Fruit fly (Drosophila melanogaster) whole organism, embryonic: ENCODE measurements around the gene CG33110.
A peak's percentile ranks its signal among the peaks of the same experiment; 100 is the strongest.

Experiments used
- CG6272 ChIP-seq: fragments of 200-800 bp; sonication (Bioruptor generic); IDR thresholded peaks from 2 replicates; pipeline ENCODE4 v1.3.6; 2022; ENCODE audit warnings: missing biosample characterization, missing genetic modification characterization
- CG6765 ChIP-seq: fragments of 200-800 bp; sonication (Bioruptor generic); optimal IDR thresholded peaks from 3 replicates; lab custom pipeline; 2017; ENCODE audit warnings: missing biosample characterization, mild to moderate bottlenecking, missing genetic modification characterization
- Ets65A ChIP-seq: fragments of 200-800 bp; sonication (Bioruptor generic); peaks from one replicate; lab custom pipeline; 2016; ENCODE audit warnings: missing biosample characterization, missing genetic modification characterization
- bcd ChIP-seq: fragments of 200-800 bp; sonication (Bioruptor generic); optimal IDR thresholded peaks from 2 replicates; lab custom pipeline; 2017; ENCODE audit warnings: missing biosample characterization, mild to moderate bottlenecking, missing genetic modification characterization
- ssp ChIP-seq: fragments of 200-800 bp; sonication (Bioruptor generic); IDR thresholded peaks from 2 replicates; pipeline ENCODE4 v1.3.6; 2022; ENCODE audit warnings: missing biosample characterization, missing genetic modification characterization
- yki ChIP-seq: fragments of >200 bp; optimal IDR thresholded peaks from 3 replicates; lab custom pipeline; 2018

dm6 chr3R:22580546-22580945 lies 10.6 kb downstream of the CG33110 start, which contains the start of gene CSN6:
- TF ChIP-seq ssp (GFP tag; lab: Robert Waterston, UW): no peak
- TF ChIP-seq CG6272 (GFP tag; lab: Robert Waterston, UW): no peak
- TF ChIP-seq Ets65A: peak; percentile 91
- no peak for TF ChIP-seq CG6765 (GFP tag; lab: Kevin White, UChicago)
- TF ChIP-seq yki (lab: Kevin White, UChicago): no peak
- peak; percentile 35 for TF ChIP-seq bcd (GFP tag; lab: Kevin White, UChicago)
